Worm (Caenorhabditis elegans) whole organism, midembryonic: ENCODE data around the gene fbxb-76.

Source experiments
- flt-1 ChIP-seq: fragments of 200-800 bp; sonication (Bioruptor generic); IDR thresholded peaks from 2 replicates; pipeline ENCODE4 v1.3.6; 2022; ENCODE audit warnings: missing genetic modification characterization, missing compliant biosample characterization
- klf-2 ChIP-seq: fragments of 200-800 bp; sonication (Bioruptor generic); conservative IDR thresholded peaks from 2 replicates; pipeline ENCODE4 v1.3.6; 2022; ENCODE audit warnings: missing genetic modification reagents, missing genetic modification characterization, missing compliant biosample characterization
- med-1 ChIP-seq: sonication (generic microtip); optimal IDR thresholded peaks from 2 replicates; lab custom pipeline; 2017; ENCODE audit warnings: missing genetic modification characterization, mild to moderate bottlenecking, missing compliant biosample characterization, antibody characterized with exemption, missing genetic modification reagents; ENCODE audit not compliant: insufficient read depth
- ref-1 ChIP-seq: fragments of 200-800 bp; sonication (Bioruptor generic); conservative IDR thresholded peaks from 2 replicates; pipeline ENCODE4 v1.3.6; 2022; ENCODE audit warnings: missing genetic modification reagents, missing genetic modification characterization, missing compliant biosample characterization

DNA sequence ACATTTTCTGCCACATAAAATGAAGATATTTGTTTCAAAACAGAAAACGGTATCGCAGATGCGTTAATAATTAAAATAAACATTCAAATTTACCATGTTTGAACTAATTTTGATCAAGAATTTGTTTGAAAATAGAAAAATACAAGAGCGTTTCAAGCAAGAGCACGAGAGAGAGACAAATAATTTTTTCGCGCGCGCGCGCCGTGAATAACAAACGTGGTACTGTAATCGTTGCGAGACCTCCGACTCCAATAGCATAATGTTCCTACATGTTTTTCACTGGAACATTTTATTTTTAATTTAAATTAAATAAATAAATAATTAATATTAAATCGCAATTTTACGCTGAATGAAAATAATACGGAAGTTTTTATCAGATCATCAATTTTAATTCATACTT lies 42.1 kb downstream of the fbxb-76 start, which contains the start of gene F54E12.2:
- no peak for TF ChIP-seq ref-1 (GFP tag; lab: Robert Waterston, UW)
- TF ChIP-seq med-1 (GFP tag; lab: Kevin White, UChicago): no peak
- no peak for TF ChIP-seq flt-1
- TF ChIP-seq klf-2: no peak
